Fruit fly (Drosophila melanogaster): ENCODE measurements around the gene Pi4KIIIalpha.

The Pi4KIIIalpha gene

DNA sequence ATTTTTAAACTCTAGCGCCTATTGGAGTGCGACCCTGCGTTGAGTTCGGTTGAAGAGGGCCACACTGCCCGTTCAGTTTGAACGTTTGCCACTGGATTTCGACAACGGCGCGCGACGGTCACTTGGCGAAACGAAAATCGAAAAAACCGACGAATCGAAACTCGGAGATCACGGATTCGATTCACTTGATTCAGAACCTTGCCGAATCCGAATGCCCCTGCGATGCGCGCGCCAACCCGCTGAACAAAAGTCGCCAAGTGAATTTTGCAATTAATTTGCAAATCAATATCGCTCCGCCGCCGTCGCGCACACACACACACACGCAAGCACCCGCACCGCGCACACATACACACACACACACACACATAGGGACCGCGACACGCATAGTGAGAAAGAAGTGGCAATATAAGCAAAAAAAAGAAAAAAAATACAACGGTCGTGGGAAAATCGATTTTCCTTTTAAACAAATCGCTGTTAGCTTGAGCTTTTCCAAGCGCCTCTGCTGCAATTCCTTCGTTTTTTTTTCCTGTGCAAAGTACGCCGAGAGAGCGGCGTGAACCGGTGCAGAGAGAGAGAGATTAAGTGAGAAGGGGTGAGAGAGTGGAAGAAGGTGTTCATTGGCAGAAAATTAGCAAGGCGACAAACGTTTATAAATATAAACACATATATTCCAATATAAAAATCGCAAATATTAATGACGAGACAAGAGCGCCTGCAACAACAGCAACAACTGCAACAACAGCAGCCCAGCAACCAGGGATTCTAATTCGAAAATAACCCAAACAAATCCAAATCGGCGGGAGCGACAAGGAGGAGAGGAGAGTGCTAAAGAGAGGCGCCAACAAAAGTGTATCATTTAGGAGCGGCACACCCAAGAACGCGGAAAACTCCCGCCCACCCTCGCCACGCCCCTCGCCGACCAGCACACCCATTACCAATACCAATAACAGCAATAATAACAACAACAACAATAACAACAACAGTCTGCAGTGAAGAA lies 35.9 kb upstream of the Pi4KIIIalpha start, which contains the start of gene egh (continued):
- TF ChIP-seq wor (GFP tag; IDR thresholded peaks at IDR 0.05) (no peak), CoRest (tag; optimal IDR thresholded peaks at IDR 0.05) (no peak), Oli (tag; optimal IDR thresholded peaks at IDR 0.05) (no peak), ap (GFP tag; IDR thresholded peaks at IDR 0.05) (no peak), CG2712 (tag; optimal IDR thresholded peaks at IDR 0.05) (no peak), CG12299 (tag; optimal IDR thresholded peaks at IDR 0.05) (peak; percentile 39), CG3065 (GFP tag; optimal IDR thresholded peaks at IDR 0.05) (no peak), H2.0 (GFP tag; IDR thresholded peaks at IDR 0.05) (0 out of 2 replicates have a peak, but pooled peaks have one; percentile 12), CG12219 (GFP tag; optimal IDR thresholded peaks at IDR 0.05) (no peak), ken (GFP tag; IDR thresholded peaks at IDR 0.05) (no peak), CG43689 (GFP tag; IDR thresholded peaks at IDR 0.05) (no peak), CG17359 (tag; optimal IDR thresholded peaks at IDR 0.05) (no peak), maf-S (GFP tag; optimal IDR thresholded peaks at IDR 0.05) (no peak), sens (GFP tag) (peak; percentile 79), Hr39 (optimal IDR thresholded peaks at IDR 0.05) (no peak), Camta (GFP tag; optimal IDR thresholded peaks at IDR 0.05) (no peak), pan (optimal IDR thresholded peaks at IDR 0.05) (no peak), pan (GFP tag; optimal IDR thresholded peaks at IDR 0.05 in 1 of 2, IDR thresholded peaks at IDR 0.05 in 1 of 2) (peak in 1 of 2 experiments; percentile 56), pb (GFP tag; optimal IDR thresholded peaks at IDR 0.05) (no peak), Atf3 (GFP tag; optimal IDR thresholded peaks at IDR 0.05) (no peak), Elba2 (GFP tag; optimal IDR thresholded peaks at IDR 0.05) (peak; percentile 34), Adf1 (GFP tag; IDR thresholded peaks at IDR 0.05) (peak; percentile 35; the same call in 1 of the 2 replicates), CG32532 (GFP tag; IDR thresholded peaks at IDR 0.05) (peak; percentile 25; the same call in 1 of the 2 replicates), Dek (tag; optimal IDR thresholded peaks at IDR 0.05) (no peak), Dbx (GFP tag; IDR thresholded peaks at IDR 0.05) (0 out of 3 replicates have a peak, but pooled peaks have one; percentile 46), Nf-YB (GFP tag; optimal IDR thresholded peaks at IDR 0.05) (peak; percentile 10), bigmax (GFP tag; optimal IDR thresholded peaks at IDR 0.05) (no peak), Lpt (GFP tag; optimal IDR thresholded peaks at IDR 0.05) (no peak), chn (GFP tag; optimal IDR thresholded peaks at IDR 0.05) (no peak), unpg (GFP tag; optimal IDR thresholded peaks at IDR 0.05) (no peak), Hr78 (GFP tag; optimal IDR thresholded peaks at IDR 0.05) (no peak), ase (GFP tag; IDR thresholded peaks at IDR 0.05) (peak; percentile 31; the same call in 1 of the 3 replicates), CG17912 (GFP tag; optimal IDR thresholded peaks at IDR 0.05) (no peak), bowl (GFP tag; IDR thresholded peaks at IDR 0.05) (no peak), zf30C (GFP tag; optimal IDR thresholded peaks at IDR 0.05) (no peak), CG4820 (GFP tag; optimal IDR thresholded peaks at IDR 0.05) (no peak), ATbp (GFP tag; optimal IDR thresholded peaks at IDR 0.05) (no peak), jumu (GFP tag; optimal IDR thresholded peaks at IDR 0.05) (peak; percentile 34), CG8281 (tag; optimal IDR thresholded peaks at IDR 0.05) (no peak), CG9817 (tag; optimal IDR thresholded peaks at IDR 0.05) (no peak), tup (GFP tag; optimal IDR thresholded peaks at IDR 0.05) (no peak), fd102C (GFP tag; optimal IDR thresholded peaks at IDR 0.05) (no peak), Ada2b (GFP tag; IDR thresholded peaks at IDR 0.05) (peak; percentile 17; the same call in 1 of the 2 replicates), pfk (GFP tag; optimal IDR thresholded peaks at IDR 0.05) (no peak), Ets65A (GFP tag) (no peak), CG12659 (GFP tag; optimal IDR thresholded peaks at IDR 0.05) (peak; percentile 34), CG7928 (GFP tag; optimal IDR thresholded peaks at IDR 0.05) (no peak), ewg (GFP tag; optimal IDR thresholded peaks at IDR 0.05) (peak; percentile 18), dati (GFP tag; IDR thresholded peaks at IDR 0.05) (no peak), ro (GFP tag; IDR thresholded peaks at IDR 0.05) (no peak)
